Worm (Caenorhabditis elegans) whole organism, mixed stage, embryonic: Measurements from ENCODE around the gene F15E6.6.

Source experiments
- mls-2 ChIP-seq: sonication (generic microtip); optimal IDR thresholded peaks from 2 replicates; lab custom pipeline; 2016; ENCODE audit warnings: mild to moderate bottlenecking, missing genetic modification characterization, moderate library complexity, missing compliant biosample characterization
- nhr-12 ChIP-seq: fragments of 150-350 bp; optimal IDR thresholded peaks from 2 replicates; lab custom pipeline; 2014; ENCODE audit warnings: missing biosample characterization, missing genetic modification characterization
- nhr-76 ChIP-seq: sonication (generic microtip); optimal IDR thresholded peaks from 2 replicates; lab custom pipeline; 2017; ENCODE audit warnings: missing biosample characterization, missing genetic modification characterization

DNA sequence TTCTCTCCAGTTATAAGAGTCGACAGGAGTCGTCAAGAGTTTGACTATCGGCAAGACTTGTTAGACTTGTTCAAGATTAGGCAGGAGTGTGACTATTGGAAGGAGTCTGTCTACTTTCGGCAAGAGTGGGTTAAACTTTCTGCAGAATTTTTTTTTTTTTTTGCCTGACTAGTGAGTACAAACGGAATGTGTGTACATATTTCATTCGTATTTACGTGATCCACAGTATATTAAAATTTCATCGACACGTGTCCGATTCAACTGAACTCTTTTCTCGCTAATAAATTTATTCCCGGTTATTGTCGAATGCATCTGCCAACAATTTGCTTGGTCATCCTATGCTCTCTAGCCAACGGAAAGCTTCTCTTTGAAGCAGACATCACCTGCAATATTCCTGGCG is 11.8 kb downstream of the F15E6.6 start, which contains the start of gene F36A4.1:
- TF ChIP-seq mls-2 (tag; lab: Kevin White, UChicago) (no peak), nhr-76 (tag; lab: Kevin White, UChicago) (no peak), nhr-12 (no peak)
